Worm (Caenorhabditis elegans) whole organism, L2 larva: ENCODE measurements around the gene srd-8.

Source experiments
- F13H6.1 ChIP-seq: sonication (generic microtip); optimal IDR thresholded peaks from 2 replicates; lab custom pipeline; 2016; ENCODE audit warnings: missing genetic modification characterization, missing compliant biosample characterization
- R02D3.7 ChIP-seq: fragments of 150-350 bp; optimal IDR thresholded peaks from 2 replicates; lab custom pipeline; 2014; ENCODE audit warnings: missing biosample characterization, missing genetic modification characterization
- ceh-16 ChIP-seq: fragments of 150-350 bp; optimal IDR thresholded peaks from 2 replicates; lab custom pipeline; 2014; ENCODE audit warnings: missing biosample characterization, missing genetic modification characterization
- dmd-4 ChIP-seq: sonication (generic microtip); optimal IDR thresholded peaks from 2 replicates; lab custom pipeline; 2017; ENCODE audit warnings: missing biosample characterization, missing genetic modification characterization
- elt-3 ChIP-seq: sonication (generic microtip); optimal IDR thresholded peaks from 2 replicates; lab custom pipeline; 2017; ENCODE audit warnings: missing biosample characterization, missing genetic modification characterization
- lin-11 ChIP-seq: fragments of 150-350 bp; sonication (generic microtip); optimal IDR thresholded peaks from 2 replicates; lab custom pipeline; 2014; ENCODE audit warnings: missing biosample characterization, missing genetic modification characterization, inconsistent platforms, mixed read lengths
- lin-39 ChIP-seq: fragments of 150-350 bp; optimal IDR thresholded peaks from 2 replicates; lab custom pipeline; 2014; ENCODE audit warnings: missing biosample characterization, missing genetic modification reagents, missing genetic modification characterization
- nhr-11 ChIP-seq: fragments of 150-350 bp; optimal IDR thresholded peaks from 2 replicates; lab custom pipeline; 2014; ENCODE audit warnings: missing biosample characterization, missing genetic modification characterization
- nhr-21 ChIP-seq: fragments of 150-350 bp; optimal IDR thresholded peaks from 2 replicates; lab custom pipeline; 2014; ENCODE audit warnings: missing biosample characterization, missing genetic modification characterization
- nhr-237 ChIP-seq: fragments of 150-350 bp; optimal IDR thresholded peaks from 2 replicates; lab custom pipeline; 2014; ENCODE audit warnings: missing biosample characterization, missing genetic modification characterization
- nhr-77 ChIP-seq: fragments of 150-350 bp; optimal IDR thresholded peaks from 2 replicates; lab custom pipeline; 2014; ENCODE audit warnings: missing biosample characterization, missing genetic modification characterization
- snpc-4 ChIP-seq: fragments of 150-350 bp; optimal IDR thresholded peaks from 2 replicates; lab custom pipeline; 2014; ENCODE audit warnings: missing biosample characterization, missing genetic modification characterization
- ztf-4 ChIP-seq: fragments of 150-350 bp; optimal IDR thresholded peaks from 2 replicates; lab custom pipeline; 2014; ENCODE audit warnings: missing biosample characterization, missing genetic modification characterization

DNA sequence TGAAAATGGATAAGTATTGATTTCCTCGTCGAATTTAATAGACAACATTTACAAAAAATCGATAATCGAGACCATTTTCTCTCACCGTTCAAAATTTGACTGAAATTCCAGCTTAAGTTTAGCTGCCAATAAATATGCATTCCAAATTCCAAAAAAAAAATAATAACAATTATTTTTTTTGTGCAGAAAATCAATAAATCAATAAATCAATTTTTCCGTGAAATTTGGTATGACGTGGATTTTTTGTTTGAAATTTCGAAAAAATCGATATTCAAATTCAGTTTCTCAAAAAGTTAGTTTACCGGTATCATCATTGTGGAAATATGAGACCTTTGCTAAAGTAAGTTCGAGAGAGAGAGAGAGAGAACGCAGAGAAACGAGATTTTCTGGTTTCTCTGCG lies 39.6 kb upstream of the srd-8 start, which contains the start of gene C55C3.3:
- TF ChIP-seq dmd-4 (tag; lab: Kevin White, UChicago), result no peak
- no peak for TF ChIP-seq nhr-237 (tag; lab: Kevin White, UChicago)
- no peak for TF ChIP-seq ceh-16 (tag; lab: Kevin White, UChicago)
- no peak for TF ChIP-seq F13H6.1 (tag; lab: Kevin White, UChicago)
- no peak for TF ChIP-seq lin-39 (tag; lab: Kevin White, UChicago)
- TF ChIP-seq nhr-77, result no peak
- no peak for TF ChIP-seq ztf-4 (tag; lab: Kevin White, UChicago)
- TF ChIP-seq nhr-21 (tag; lab: Kevin White, UChicago), result no peak
- TF ChIP-seq snpc-4, result no peak
- TF ChIP-seq R02D3.7 (tag; lab: Kevin White, UChicago), result no peak
- TF ChIP-seq elt-3 (tag; lab: Kevin White, UChicago), result no peak
- no peak for TF ChIP-seq nhr-11 (tag; lab: Kevin White, UChicago)
- no peak for TF ChIP-seq lin-11 (tag; lab: Kevin White, UChicago)
